Comparison of ENCODE assay signal across 1 fruit fly cellular context in the genomic region with DNA sequence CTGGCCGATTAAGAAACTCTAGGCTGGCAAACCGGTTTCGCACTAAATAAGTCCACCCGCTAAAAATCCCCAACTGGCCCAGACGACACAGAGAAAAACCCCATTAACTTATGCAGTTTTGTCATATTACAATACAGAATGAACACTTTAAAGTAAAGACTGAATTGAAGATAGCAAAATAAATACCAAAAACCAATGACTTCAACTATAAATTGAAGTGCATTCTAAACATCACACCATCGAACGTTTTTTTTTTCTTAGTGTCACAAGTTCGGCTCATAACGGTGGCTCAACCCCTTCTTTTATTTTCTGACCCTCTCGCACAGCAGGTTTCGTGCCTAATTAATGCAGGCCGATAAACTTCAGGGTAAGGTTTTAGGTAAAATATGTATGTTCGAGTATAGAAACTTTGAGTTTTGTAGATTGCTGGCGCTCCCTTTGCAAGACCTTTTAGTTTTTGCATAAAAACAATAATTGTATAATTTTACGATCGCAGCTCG.
TF ChIP-seq lines count a peak whose summit lies in the region.

No protein-coding gene starts in this region.

TF ChIP-seq in whole organism, embryonic, 481 proteins besides CTCF, POLR2A, EP300 and RAD21 (continued from another document and continues in another):
- TF ChIP-seq CG11398 (GFP tag; optimal IDR thresholded peaks at IDR 0.05; lab: Kevin White, UChicago) = peak; percentile 80
- TF ChIP-seq Dip2 (GFP tag; IDR thresholded peaks at IDR 0.05; lab: Robert Waterston, UW) = 0 out of 2 replicates have a peak, but pooled peaks have one; percentile 17
- peak; percentile 93 for TF ChIP-seq al (GFP tag; IDR thresholded peaks at IDR 0.05; lab: Robert Waterston, UW)
- peak; percentile 77; the same call in 1 of the 2 replicates for TF ChIP-seq CG17612 (GFP tag; IDR thresholded peaks at IDR 0.05; lab: Robert Waterston, UW)
- TF ChIP-seq HLH3B (GFP tag; IDR thresholded peaks at IDR 0.05; lab: Robert Waterston, UW) = peak; percentile 86
- TF ChIP-seq fd96Cb (tag; optimal IDR thresholded peaks at IDR 0.05; lab: Kevin White, UChicago) = peak; percentile 73
- peak; percentile 5 for TF ChIP-seq CG4820 (GFP tag; optimal IDR thresholded peaks at IDR 0.05; lab: Kevin White, UChicago)
- TF ChIP-seq Oli (tag; optimal IDR thresholded peaks at IDR 0.05; lab: Kevin White, UChicago) = peak; percentile 85
- no peak for TF ChIP-seq lov (optimal IDR thresholded peaks at IDR 0.05; lab: Kevin White, UChicago)
- peak; percentile 83 for TF ChIP-seq lov (GFP tag; IDR thresholded peaks at IDR 0.05; lab: Robert Waterston, UW)
- peak; percentile 43 for TF ChIP-seq sug (tag; optimal IDR thresholded peaks at IDR 0.05; lab: Kevin White, UChicago)
- TF ChIP-seq Hsf (GFP tag; optimal IDR thresholded peaks at IDR 0.05; lab: Kevin White, UChicago) = peak; percentile 85
- TF ChIP-seq ken (GFP tag; IDR thresholded peaks at IDR 0.05; lab: Robert Waterston, UW) = peak; percentile 79
- TF ChIP-seq insv (GFP tag; optimal IDR thresholded peaks at IDR 0.05; lab: Kevin White, UChicago) = peak in 1 of 2 experiments; percentile 11
- TF ChIP-seq CG18619 (GFP tag; optimal IDR thresholded peaks at IDR 0.05; lab: Kevin White, UChicago) = peak; percentile 79
- peak; percentile 85 for TF ChIP-seq Hmr (GFP tag; optimal IDR thresholded peaks at IDR 0.05; lab: Kevin White, UChicago)
- TF ChIP-seq CG6272 (GFP tag; IDR thresholded peaks at IDR 0.05; lab: Robert Waterston, UW) = peak; percentile 86
- TF ChIP-seq Kr (GFP tag; optimal IDR thresholded peaks at IDR 0.05; lab: Kevin White, UChicago) = no peak
- TF ChIP-seq CG13894 (tag; optimal IDR thresholded peaks at IDR 0.05; lab: Kevin White, UChicago) = peak; percentile 56
- TF ChIP-seq CG6254 (GFP tag; optimal IDR thresholded peaks at IDR 0.05; lab: Kevin White, UChicago) = peak; percentile 60
- peak; percentile 70 for TF ChIP-seq E2f2 (GFP tag; IDR thresholded peaks at IDR 0.05; lab: Robert Waterston, UW)
- peak; percentile 28 for TF ChIP-seq zf30C (GFP tag; optimal IDR thresholded peaks at IDR 0.05; lab: Kevin White, UChicago)
- TF ChIP-seq CG2129 (GFP tag; IDR thresholded peaks at IDR 0.05; lab: Robert Waterston, UW; ENCODE audit: partially characterized antibody) = no peak
- TF ChIP-seq Max (GFP tag; optimal IDR thresholded peaks at IDR 0.05; lab: Kevin White, UChicago) = no peak
- peak; percentile 87 for TF ChIP-seq CG10209 (GFP tag; optimal IDR thresholded peaks at IDR 0.05; lab: Kevin White, UChicago)
- 0 out of 2 replicates have a peak, but pooled peaks have one; percentile 34 for TF ChIP-seq CG10321 (GFP tag; IDR thresholded peaks at IDR 0.05; lab: Robert Waterston, UW)
- peak; percentile 90 for TF ChIP-seq CG30403 (GFP tag; optimal IDR thresholded peaks at IDR 0.05; lab: Kevin White, UChicago)
- TF ChIP-seq Optix (GFP tag; IDR thresholded peaks at IDR 0.05; lab: Robert Waterston, UW) = peak; percentile 78; the same call in 2 of the 3 replicates
- TF ChIP-seq CG15601 (tag; optimal IDR thresholded peaks at IDR 0.05; lab: Kevin White, UChicago) = peak; percentile 70
- TF ChIP-seq bowl (GFP tag; IDR thresholded peaks at IDR 0.05; lab: Robert Waterston, UW) = peak; percentile 70
- no peak for TF ChIP-seq CG8478 (optimal IDR thresholded peaks at IDR 0.05; lab: Kevin White, UChicago)
- peak; percentile 80 for TF ChIP-seq vfl (GFP tag; optimal IDR thresholded peaks at IDR 0.05; lab: Kevin White, UChicago)
- no peak for TF ChIP-seq Sin3A (optimal IDR thresholded peaks at IDR 0.05; lab: Kevin White, UChicago)
- TF ChIP-seq Rfx (GFP tag; IDR thresholded peaks at IDR 0.05; lab: Robert Waterston, UW) = peak; percentile 87
- TF ChIP-seq CG1792 (GFP tag; optimal IDR thresholded peaks at IDR 0.05; lab: Kevin White, UChicago) = no peak
- TF ChIP-seq Atf-2 (GFP tag; optimal IDR thresholded peaks at IDR 0.05; lab: Kevin White, UChicago) = peak; percentile 87
- peak; percentile 88 for TF ChIP-seq MBD-R2 (GFP tag; IDR thresholded peaks at IDR 0.05; lab: Robert Waterston, UW)
- TF ChIP-seq CG8765 (GFP tag; IDR thresholded peaks at IDR 0.05; lab: Robert Waterston, UW) = peak; percentile 76
- peak; percentile 84 to 86 for TF ChIP-seq Hr51 (GFP tag; optimal IDR thresholded peaks at IDR 0.05; lab: Kevin White, UChicago)
- TF ChIP-seq bcd (GFP tag; optimal IDR thresholded peaks at IDR 0.05; lab: Kevin White, UChicago) = peak; percentile 78
- peak; percentile 53 for TF ChIP-seq CG5180 (GFP tag; optimal IDR thresholded peaks at IDR 0.05; lab: Kevin White, UChicago)
- no peak for TF ChIP-seq mld (GFP tag; IDR thresholded peaks at IDR 0.05; lab: Robert Waterston, UW; ENCODE audit: partially characterized antibody)
- TF ChIP-seq h (optimal IDR thresholded peaks at IDR 0.05; lab: Kevin White, UChicago) = no peak
- TF ChIP-seq CG8290 (GFP tag; optimal IDR thresholded peaks at IDR 0.05; lab: Kevin White, UChicago) = peak; percentile 59
- TF ChIP-seq CG8290 (tag; optimal IDR thresholded peaks at IDR 0.05; lab: Kevin White, UChicago) = peak in 1 of 2 experiments; percentile 88
- peak; percentile 75 for TF ChIP-seq CG8089 (GFP tag; optimal IDR thresholded peaks at IDR 0.05; lab: Kevin White, UChicago)
- peak; percentile 24 for TF ChIP-seq CG8359 (GFP tag; optimal IDR thresholded peaks at IDR 0.05; lab: Kevin White, UChicago; ENCODE audit: borderline replicate concordance)
- TF ChIP-seq Trl (optimal IDR thresholded peaks at IDR 0.05; lab: Kevin White, UChicago) = no peak
- TF ChIP-seq Trl (GFP tag; optimal IDR thresholded peaks at IDR 0.05; lab: Kevin White, UChicago) = peak; percentile 83
- no peak for TF ChIP-seq pan (optimal IDR thresholded peaks at IDR 0.05; lab: Kevin White, UChicago)
- TF ChIP-seq pan (GFP tag; optimal IDR thresholded peaks at IDR 0.05 in 1 of 2, IDR thresholded peaks at IDR 0.05 in 1 of 2) = peak in 1 of 2 experiments; percentile 93
- TF ChIP-seq Nf-YA (GFP tag; IDR thresholded peaks at IDR 0.05; lab: Robert Waterston, UW) = peak; percentile 83
- TF ChIP-seq Oaz (GFP tag; IDR thresholded peaks at IDR 0.05; lab: Robert Waterston, UW) = peak; percentile 85
- peak; percentile 69 for TF ChIP-seq sd (tag; optimal IDR thresholded peaks at IDR 0.05; lab: Kevin White, UChicago)
- peak; percentile 56 for TF ChIP-seq zen (tag; optimal IDR thresholded peaks at IDR 0.05; lab: Kevin White, UChicago)
- TF ChIP-seq CG1603 (tag; optimal IDR thresholded peaks at IDR 0.05; lab: Kevin White, UChicago) = peak; percentile 86
- TF ChIP-seq CG18599 (GFP tag; optimal IDR thresholded peaks at IDR 0.05; lab: Kevin White, UChicago) = peak; percentile 86
- TF ChIP-seq CG4282 (GFP tag; optimal IDR thresholded peaks at IDR 0.05; lab: Kevin White, UChicago) = peak; percentile 41
- peak; percentile 93 for TF ChIP-seq Ada2b (GFP tag; IDR thresholded peaks at IDR 0.05; lab: Robert Waterston, UW)
- TF ChIP-seq sima (GFP tag; optimal IDR thresholded peaks at IDR 0.05; lab: Kevin White, UChicago) = peak; percentile 2
- peak; percentile 69 for TF ChIP-seq tio (GFP tag; optimal IDR thresholded peaks at IDR 0.05; lab: Kevin White, UChicago)
- TF ChIP-seq toy (GFP tag; IDR thresholded peaks at IDR 0.05; lab: Robert Waterston, UW) = peak; percentile 86
- TF ChIP-seq BEAF-32 (GFP tag; optimal IDR thresholded peaks at IDR 0.05; lab: Kevin White, UChicago) = no peak
- TF ChIP-seq cas (GFP tag; IDR thresholded peaks at IDR 0.05; lab: Robert Waterston, UW) = peak; percentile 85
- peak; percentile 94 for TF ChIP-seq CG11456 (GFP tag; IDR thresholded peaks at IDR 0.05; lab: Robert Waterston, UW)
- 0 out of 2 replicates have a peak, but pooled peaks have one; percentile 31 for TF ChIP-seq dati (GFP tag; IDR thresholded peaks at IDR 0.05; lab: Robert Waterston, UW)
- no peak for TF ChIP-seq CG14860 (GFP tag; IDR thresholded peaks at IDR 0.05; lab: Robert Waterston, UW; ENCODE audit: partially characterized antibody)
- TF ChIP-seq CG32772 (GFP tag; IDR thresholded peaks at IDR 0.05; lab: Robert Waterston, UW) = peak; percentile 89
- TF ChIP-seq maf-S (GFP tag; optimal IDR thresholded peaks at IDR 0.05; lab: Kevin White, UChicago) = peak; percentile 85
- TF ChIP-seq ara (GFP tag; IDR thresholded peaks at IDR 0.05; lab: Robert Waterston, UW) = peak; percentile 91
- peak; percentile 86 for TF ChIP-seq CG7556 (GFP tag; optimal IDR thresholded peaks at IDR 0.05; lab: Kevin White, UChicago)
- peak; percentile 79 for TF ChIP-seq Poxn (GFP tag; IDR thresholded peaks at IDR 0.05; lab: Robert Waterston, UW)
- TF ChIP-seq kay (GFP tag; optimal IDR thresholded peaks at IDR 0.05; lab: Kevin White, UChicago) = peak; percentile 68
- TF ChIP-seq CG8944 (GFP tag; optimal IDR thresholded peaks at IDR 0.05; lab: Kevin White, UChicago) = peak; percentile 84
- TF ChIP-seq CG3995 (GFP tag; optimal IDR thresholded peaks at IDR 0.05; lab: Kevin White, UChicago) = peak; percentile 58
- TF ChIP-seq Ptx1 (GFP tag; IDR thresholded peaks at IDR 0.05; lab: Robert Waterston, UW) = peak; percentile 72
- TF ChIP-seq CoRest (tag; optimal IDR thresholded peaks at IDR 0.05; lab: Kevin White, UChicago) = peak; percentile 88
- TF ChIP-seq CG32532 (GFP tag; IDR thresholded peaks at IDR 0.05; lab: Robert Waterston, UW) = peak; percentile 95
- peak; percentile 93 for TF ChIP-seq lilli (GFP tag; optimal IDR thresholded peaks at IDR 0.05; lab: Kevin White, UChicago)
- TF ChIP-seq Doc3 (GFP tag; IDR thresholded peaks at IDR 0.05; lab: Robert Waterston, UW; ENCODE audit: partially characterized antibody) = no peak
- peak; percentile 79 for TF ChIP-seq CG9817 (tag; optimal IDR thresholded peaks at IDR 0.05; lab: Kevin White, UChicago)
- peak; percentile 28 for TF ChIP-seq CG33213 (GFP tag; optimal IDR thresholded peaks at IDR 0.05; lab: Kevin White, UChicago)
- TF ChIP-seq CkIIα-i1 (GFP tag; IDR thresholded peaks at IDR 0.05; lab: Robert Waterston, UW) = no peak
- peak; percentile 70; the same call in 1 of the 3 replicates for TF ChIP-seq jigr1 (GFP tag; IDR thresholded peaks at IDR 0.05; lab: Robert Waterston, UW)
- peak; percentile 38 for TF ChIP-seq Fer2 (tag; optimal IDR thresholded peaks at IDR 0.05; lab: Kevin White, UChicago)
- peak; percentile 84 for TF ChIP-seq C15 (GFP tag; IDR thresholded peaks at IDR 0.05; lab: Robert Waterston, UW)
- peak; percentile 5 for TF ChIP-seq CG7271 (tag; optimal IDR thresholded peaks at IDR 0.05; lab: Kevin White, UChicago)
- TF ChIP-seq Bgb (GFP tag; IDR thresholded peaks at IDR 0.05; lab: Robert Waterston, UW; ENCODE audit: partially characterized antibody) = no peak
- TF ChIP-seq Mrtf (GFP tag; IDR thresholded peaks at IDR 0.05; lab: Robert Waterston, UW) = peak; percentile 69; the same call in 1 of the 3 replicates
- no peak for TF ChIP-seq bigmax (GFP tag; optimal IDR thresholded peaks at IDR 0.05; lab: Kevin White, UChicago)
- peak; percentile 85 for TF ChIP-seq chn (GFP tag; optimal IDR thresholded peaks at IDR 0.05; lab: Kevin White, UChicago)
- TF ChIP-seq CG10267 (tag; optimal IDR thresholded peaks at IDR 0.05; lab: Kevin White, UChicago) = peak; percentile 66
- peak; percentile 71 for TF ChIP-seq CG10462 (GFP tag; optimal IDR thresholded peaks at IDR 0.05; lab: Kevin White, UChicago)
- peak; percentile 85 for TF ChIP-seq PHDP (tag; optimal IDR thresholded peaks at IDR 0.05; lab: Kevin White, UChicago)
- TF ChIP-seq sqz (GFP tag; optimal IDR thresholded peaks at IDR 0.05; lab: Kevin White, UChicago) = peak; percentile 3
- no peak for TF ChIP-seq CG10565 (GFP tag; optimal IDR thresholded peaks at IDR 0.05; lab: Kevin White, UChicago)
- TF ChIP-seq slou (GFP tag; optimal IDR thresholded peaks at IDR 0.05; lab: Kevin White, UChicago) = peak; percentile 27
- peak; percentile 56 for TF ChIP-seq ems (GFP tag; optimal IDR thresholded peaks at IDR 0.05; lab: Kevin White, UChicago)
- TF ChIP-seq Dip3 (GFP tag; optimal IDR thresholded peaks at IDR 0.05; lab: Kevin White, UChicago) = peak; percentile 85
- peak; percentile 91 for TF ChIP-seq Side (GFP tag; optimal IDR thresholded peaks at IDR 0.05; lab: Kevin White, UChicago)
- peak; percentile 97 for TF ChIP-seq klu (GFP tag; IDR thresholded peaks at IDR 0.05; lab: Robert Waterston, UW)
- peak; percentile 85 for TF ChIP-seq CG13424 (tag; optimal IDR thresholded peaks at IDR 0.05; lab: Kevin White, UChicago)
- TF ChIP-seq emc (GFP tag; optimal IDR thresholded peaks at IDR 0.05; lab: Kevin White, UChicago) = no peak
- peak; percentile 69 for TF ChIP-seq crc (GFP tag; optimal IDR thresholded peaks at IDR 0.05; lab: Kevin White, UChicago)
- peak; percentile 96 for TF ChIP-seq Dbx (GFP tag; IDR thresholded peaks at IDR 0.05; lab: Robert Waterston, UW)
- peak; percentile 75 for TF ChIP-seq CG1602 (GFP tag; optimal IDR thresholded peaks at IDR 0.05; lab: Kevin White, UChicago)
- TF ChIP-seq CG9215 (GFP tag; IDR thresholded peaks at IDR 0.05; lab: Robert Waterston, UW) = peak; percentile 88
- TF ChIP-seq odd (GFP tag; optimal IDR thresholded peaks at IDR 0.05; lab: Kevin White, UChicago) = peak; percentile 78
- no peak for TF ChIP-seq cg (GFP tag; optimal IDR thresholded peaks at IDR 0.05; lab: Kevin White, UChicago)
- peak; percentile 85 for TF ChIP-seq lmd (GFP tag; IDR thresholded peaks at IDR 0.05; lab: Robert Waterston, UW)
- TF ChIP-seq GATAe (GFP tag; conservative IDR thresholded peaks at IDR 0.05; lab: Robert Waterston, UW) = peak; percentile 59
- TF ChIP-seq CG17568 (GFP tag; optimal IDR thresholded peaks at IDR 0.05; lab: Kevin White, UChicago) = peak; percentile 57
- peak; percentile 82 to 83 for TF ChIP-seq chif (GFP tag; optimal IDR thresholded peaks at IDR 0.05; lab: Kevin White, UChicago)
- TF ChIP-seq CG8281 (tag; optimal IDR thresholded peaks at IDR 0.05; lab: Kevin White, UChicago) = peak; percentile 38
- peak; percentile 94 for TF ChIP-seq sob (GFP tag; IDR thresholded peaks at IDR 0.05; lab: Robert Waterston, UW)
- TF ChIP-seq Adf1 (GFP tag; IDR thresholded peaks at IDR 0.05; lab: Robert Waterston, UW) = peak; percentile 74
- no peak for TF ChIP-seq CG7745 (tag; optimal IDR thresholded peaks at IDR 0.05; lab: Kevin White, UChicago)
- TF ChIP-seq twi (tag; optimal IDR thresholded peaks at IDR 0.05; lab: Kevin White, UChicago) = peak; percentile 28
- no peak for TF ChIP-seq yki (optimal IDR thresholded peaks at IDR 0.05; lab: Kevin White, UChicago)
- TF ChIP-seq zfh2 (GFP tag; optimal IDR thresholded peaks at IDR 0.05; lab: Kevin White, UChicago) = peak; percentile 91
- peak; percentile 5; the same call in 1 of the 2 replicates for TF ChIP-seq CG10959 (GFP tag; IDR thresholded peaks at IDR 0.05; lab: Robert Waterston, UW)
- peak; percentile 47 for TF ChIP-seq CG34376 (GFP tag; optimal IDR thresholded peaks at IDR 0.05; lab: Kevin White, UChicago)
- peak; percentile 73 for TF ChIP-seq Atf3 (GFP tag; optimal IDR thresholded peaks at IDR 0.05; lab: Kevin White, UChicago)
- TF ChIP-seq Hey (tag; optimal IDR thresholded peaks at IDR 0.05; lab: Kevin White, UChicago) = no peak
- no peak for TF ChIP-seq psq (GFP tag; optimal IDR thresholded peaks at IDR 0.05; lab: Kevin White, UChicago)
